Worm (Caenorhabditis elegans): ENCODE data around the gene him-18.

DNA sequence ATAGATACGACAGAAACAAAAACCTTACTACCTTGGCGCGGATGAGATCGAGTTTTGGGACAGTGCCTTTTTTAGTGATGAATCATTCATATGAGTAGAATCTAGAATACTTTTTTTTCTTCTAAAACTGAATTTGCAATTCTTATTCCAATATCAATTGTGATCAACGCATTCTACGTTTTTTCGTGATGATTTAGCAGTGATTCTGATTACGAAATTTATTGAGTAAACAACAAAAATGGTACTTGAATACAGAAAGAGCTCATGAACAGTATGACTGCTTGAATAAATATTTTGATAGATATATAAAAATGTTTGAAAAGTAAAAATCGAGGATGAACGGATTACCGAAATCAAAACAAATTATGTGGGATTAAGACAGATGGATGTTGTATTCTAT, at the start of gene him-18:
- TF ChIP-seq him-1 (tag; optimal IDR thresholded peaks at IDR 0.05) (no peak), W03F9.2 (tag; optimal IDR thresholded peaks at IDR 0.05) (no peak), dao-5 (tag; optimal IDR thresholded peaks at IDR 0.05) (no peak)

Measured in whole organism, L4/young adult.